Worm (Caenorhabditis elegans) whole organism, young adult: ENCODE data around the gene sec-6.

Experiments used
- Y67H2A.10 ChIP-seq: fragments of 200-800 bp; sonication (Bioruptor generic); conservative IDR thresholded peaks from 2 replicates; pipeline ENCODE4 v1.3.6; 2022; ENCODE audit warnings: missing genetic modification reagents, missing genetic modification characterization, missing compliant biosample characterization
- ccch-3 ChIP-seq: fragments of 200-800 bp; sonication (Bioruptor generic); optimal IDR thresholded peaks from 2 replicates; lab custom pipeline; 2018; ENCODE audit warnings: mild to moderate bottlenecking, missing genetic modification characterization, missing compliant biosample characterization
- hmg-20 ChIP-seq: fragments of 200-800 bp; sonication (Bioruptor generic); IDR thresholded peaks from 2 replicates; pipeline ENCODE4 v1.3.6; 2022; ENCODE audit warnings: missing genetic modification reagents, missing genetic modification characterization, missing compliant biosample characterization
- sptf-2 ChIP-seq: fragments of 200-800 bp; sonication (Bioruptor generic); optimal IDR thresholded peaks from 2 replicates; lab custom pipeline; 2018; ENCODE audit warnings: mild to moderate bottlenecking, missing genetic modification characterization, missing compliant biosample characterization
- unc-130 ChIP-seq: sonication (generic microtip); optimal IDR thresholded peaks from 2 replicates; lab custom pipeline; 2016; ENCODE audit warnings: missing genetic modification reagents, missing genetic modification characterization, missing compliant biosample characterization

DNA sequence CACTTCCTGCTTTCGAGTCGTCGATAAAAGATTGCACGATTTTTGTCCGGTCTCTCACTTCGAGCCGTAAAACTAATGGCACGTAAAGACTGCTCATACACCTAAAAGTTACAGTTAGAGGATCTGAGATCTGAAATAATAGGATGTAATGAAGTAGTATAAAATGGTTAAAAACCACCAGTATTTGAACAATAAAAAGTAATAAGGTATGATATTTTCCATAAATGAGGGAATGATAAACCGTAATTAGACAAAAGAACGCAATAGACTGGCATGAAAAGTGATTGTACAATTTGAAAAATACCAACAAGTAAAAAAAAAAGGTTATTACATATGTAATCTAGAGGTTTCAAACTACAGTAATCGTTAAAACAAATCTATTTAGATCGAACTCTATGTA lies 33.7 kb downstream of the sec-6 start, which contains the start of gene brap-2:
- no peak for TF ChIP-seq unc-130 (GFP tag; lab: Kevin White, UChicago)
- no peak for TF ChIP-seq sptf-2 (GFP tag; lab: Kevin White, UChicago)
- no peak for TF ChIP-seq ccch-3 (GFP tag; lab: Kevin White, UChicago)
- no peak for TF ChIP-seq Y67H2A.10 (GFP tag; lab: Robert Waterston, UW)
- no peak for TF ChIP-seq hmg-20 (GFP tag; lab: Robert Waterston, UW)
